Worm (Caenorhabditis elegans) whole organism, early embryonic: ENCODE measurements around the gene K09E9.4.

Experiments used
- F13C5.2 ChIP-seq: sonication (generic microtip); optimal IDR thresholded peaks from 2 replicates; lab custom pipeline; 2017; ENCODE audit warnings: mild to moderate bottlenecking, missing genetic modification characterization, inconsistent platforms, missing compliant biosample characterization
- ama-1 ChIP-seq: fragments of 150-350 bp; optimal IDR thresholded peaks from 2 replicates; lab custom pipeline; 2014
- ceh-36 ChIP-seq: sonication (generic microtip); optimal IDR thresholded peaks from 2 replicates; lab custom pipeline; 2016; ENCODE audit warnings: missing genetic modification characterization, inconsistent platforms, missing compliant biosample characterization
- flt-1 ChIP-seq: fragments of 200-800 bp; sonication (Bioruptor generic); IDR thresholded peaks from 2 replicates; pipeline ENCODE4 v1.3.6; 2022; ENCODE audit warnings: missing genetic modification characterization, missing compliant biosample characterization
- hmbx-1 ChIP-seq: sonication (generic microtip); optimal IDR thresholded peaks from 2 replicates; lab custom pipeline; 2016; ENCODE audit warnings: mild to moderate bottlenecking, missing genetic modification characterization, missing compliant biosample characterization
- hmg-4 ChIP-seq: fragments of 200-800 bp; sonication (Bioruptor generic); optimal IDR thresholded peaks from 2 replicates; lab custom pipeline; 2018; ENCODE audit warnings: mild to moderate bottlenecking, missing genetic modification characterization, missing compliant biosample characterization
- hnd-1 ChIP-seq: sonication (generic microtip); optimal IDR thresholded peaks from 2 replicates; lab custom pipeline; 2016; ENCODE audit warnings: missing genetic modification characterization, missing compliant biosample characterization
- pes-1 ChIP-seq: fragments of 200-800 bp; sonication (Bioruptor generic); IDR thresholded peaks from 2 replicates; pipeline ENCODE4 v1.3.6; 2022; ENCODE audit warnings: missing genetic modification reagents, missing genetic modification characterization, missing compliant biosample characterization
- tbx-11 ChIP-seq: fragments of 200-800 bp; sonication (Bioruptor generic); IDR thresholded peaks from 2 replicates; pipeline ENCODE4 v1.3.6; 2022; ENCODE audit warnings: missing genetic modification characterization, missing compliant biosample characterization
- tbx-37 ChIP-seq: fragments of 200-800 bp; sonication (Bioruptor generic); conservative IDR thresholded peaks from 2 replicates; pipeline ENCODE4 v1.3.6; 2022; ENCODE audit warnings: missing genetic modification reagents, missing genetic modification characterization, missing compliant biosample characterization

ce11 chrX:15621001-15621400 is 9.2 kb downstream of the K09E9.4 start:
- no peak for TF ChIP-seq ama-1 (lab: Kevin White, UChicago)
- TF ChIP-seq hnd-1 (tag; lab: Kevin White, UChicago), result no peak
- TF ChIP-seq flt-1, result no peak
- TF ChIP-seq hmbx-1, result no peak
- TF ChIP-seq ceh-36 (tag; lab: Kevin White, UChicago), result no peak
- no peak for TF ChIP-seq F13C5.2
- no peak for TF ChIP-seq pes-1 (GFP tag; lab: Robert Waterston, UW)
- TF ChIP-seq tbx-37, result no peak
- TF ChIP-seq tbx-11, result no peak
- TF ChIP-seq hmg-4 (GFP tag; lab: Kevin White, UChicago), result no peak
